Worm (Caenorhabditis elegans): ENCODE data around the gene W04D12.1.
A peak's percentile ranks its signal among the peaks of the same experiment; 100 is the strongest.

W04D12.1 gene

ce11 chrIII:5815932-5816331 lies 20.8 kb upstream of the W04D12.1 start, which contains the start of gene sma-4:
Gene sma-4, plus strand, starts transcription at chrIII:5816232.
- no peak for TF ChIP-seq nhr-129 (tag; optimal IDR thresholded peaks at IDR 0.05)
- TF ChIP-seq elt-3 (tag; optimal IDR thresholded peaks at IDR 0.05), result no peak
- no peak for TF ChIP-seq mab-5 (tag; optimal IDR thresholded peaks at IDR 0.05)
- no peak for TF ChIP-seq R02D3.7 (tag; optimal IDR thresholded peaks at IDR 0.05)
- no peak for TF ChIP-seq gmeb-1 (tag; optimal IDR thresholded peaks at IDR 0.05)
- no peak for TF ChIP-seq mbf-1 (tag; optimal IDR thresholded peaks at IDR 0.05)
- TF ChIP-seq ZK546.5 (tag; optimal IDR thresholded peaks at IDR 0.05), result no peak
- TF ChIP-seq nhr-25 (tag; optimal IDR thresholded peaks at IDR 0.05), result no peak
- TF ChIP-seq nhr-11 (tag; optimal IDR thresholded peaks at IDR 0.05), result no peak
- TF ChIP-seq ztf-4 (tag; optimal IDR thresholded peaks at IDR 0.05), result no peak

- TF ChIP-seq nhr-12 (tag; optimal IDR thresholded peaks at IDR 0.05), result no peak
- no peak for TF ChIP-seq ztf-1 (GFP tag; conservative IDR thresholded peaks at IDR 0.05)
- TF ChIP-seq alr-1 (tag; optimal IDR thresholded peaks at IDR 0.05), result no peak
- TF ChIP-seq zag-1 (tag; optimal IDR thresholded peaks at IDR 0.05), result no peak
- no peak for TF ChIP-seq Y55F3AM.14 (GFP tag; optimal IDR thresholded peaks at IDR 0.05)
- no peak for TF ChIP-seq nhr-77 (tag; optimal IDR thresholded peaks at IDR 0.05)
- no peak for TF ChIP-seq nhr-129 (tag; optimal IDR thresholded peaks at IDR 0.05)
- no peak for TF ChIP-seq ceh-82 (tag; optimal IDR thresholded peaks at IDR 0.05)
- TF ChIP-seq nhr-23 (tag; optimal IDR thresholded peaks at IDR 0.05), result no peak
- no peak for TF ChIP-seq sma-9 (GFP tag; optimal IDR thresholded peaks at IDR 0.05)
- no peak for TF ChIP-seq sma-9 (tag; optimal IDR thresholded peaks at IDR 0.05)
- TF ChIP-seq nhr-10 (tag; optimal IDR thresholded peaks at IDR 0.05), result no peak
- no peak for TF ChIP-seq ZK546.5 (tag; optimal IDR thresholded peaks at IDR 0.05)
- no peak for TF ChIP-seq lin-13 (GFP tag; optimal IDR thresholded peaks at IDR 0.05)
- no peak for TF ChIP-seq fos-1 (tag; optimal IDR thresholded peaks at IDR 0.05)
- no peak for TF ChIP-seq ceh-16 (tag; optimal IDR thresholded peaks at IDR 0.05)
- no peak for TF ChIP-seq R02D3.7 (tag; optimal IDR thresholded peaks at IDR 0.05)
- no peak for TF ChIP-seq elt-1 (tag; optimal IDR thresholded peaks at IDR 0.05)
- TF ChIP-seq snpc-4 (tag; optimal IDR thresholded peaks at IDR 0.05), result no peak
Observed at ce11 chrIII:5822816-5823215, 13.9 kb upstream of the W04D12.1 start.

ce11 chrIII:5823617-5824016 lies 13.1 kb upstream of the W04D12.1 start, which contains the start of gene R12B2.8:
Gene R12B2.8, plus strand, starts transcription at chrIII:5823917.
- TF ChIP-seq mbf-1 (tag; optimal IDR thresholded peaks at IDR 0.05) (no peak), fos-1 (tag; optimal IDR thresholded peaks at IDR 0.05) (no peak)

ce11 chrIII:5824450-5824972 lies 12.2 kb upstream of the W04D12.1 start:
- TF ChIP-seq unc-55 (GFP tag; optimal IDR thresholded peaks at IDR 0.05) (peak; percentile 3), zag-1 (tag; optimal IDR thresholded peaks at IDR 0.05) (peak; percentile 18), crh-2 (tag; optimal IDR thresholded peaks at IDR 0.05) (peak; percentile 4), ztf-11 (tag; optimal IDR thresholded peaks at IDR 0.05) (no peak)

- TF ChIP-seq snpc-4 (tag; optimal IDR thresholded peaks at IDR 0.05) (no peak), F13H6.1 (tag; optimal IDR thresholded peaks at IDR 0.05) (peak; percentile 48), C34F6.9 (tag; optimal IDR thresholded peaks at IDR 0.05) (peak; percentile 15), zag-1 (tag; optimal IDR thresholded peaks at IDR 0.05) (peak; percentile 3), dmd-4 (tag; optimal IDR thresholded peaks at IDR 0.05) (no peak)
Observed at ce11 chrIII:5826895-5827437, 9.8 kb upstream of the W04D12.1 start.

ce11 chrIII:5828065-5828464 lies 8.7 kb upstream of the W04D12.1 start:
- TF ChIP-seq ztf-4 (tag; optimal IDR thresholded peaks at IDR 0.05) (no peak), ceh-82 (tag; optimal IDR thresholded peaks at IDR 0.05) (no peak), nhr-21 (tag; optimal IDR thresholded peaks at IDR 0.05) (no peak), lin-11 (tag; optimal IDR thresholded peaks at IDR 0.05) (no peak), ZK546.5 (tag; optimal IDR thresholded peaks at IDR 0.05) (no peak), nhr-11 (tag; optimal IDR thresholded peaks at IDR 0.05) (no peak), peb-1 (tag; optimal IDR thresholded peaks at IDR 0.05) (no peak), lin-13 (GFP tag; optimal IDR thresholded peaks at IDR 0.05) (no peak), unc-62 (GFP tag; optimal IDR thresholded peaks at IDR 0.05) (no peak), R02D3.7 (tag; optimal IDR thresholded peaks at IDR 0.05) (no peak), crh-2 (tag; optimal IDR thresholded peaks at IDR 0.05) (no peak), sem-4 (tag; optimal IDR thresholded peaks at IDR 0.05) (no peak)
